Worm (Caenorhabditis elegans) whole organism, L4 larva: ENCODE measurements around the gene C10G8.4.

Source experiments
- ceh-44 ChIP-seq: fragments of 200-800 bp; sonication (Bioruptor generic); IDR thresholded peaks from 2 replicates; pipeline ENCODE4 v1.3.6; 2022; ENCODE audit warnings: missing genetic modification reagents, missing genetic modification characterization, missing compliant biosample characterization
- daf-16 ChIP-seq, 3 experiments: sonication (generic microtip); optimal IDR thresholded peaks; 2 replicates each; lab custom pipeline; 2016 to 2017; ENCODE audit warnings: missing genetic modification characterization in 3 of 3, missing genetic modification reagents in 3 of 3, mild to moderate bottlenecking in 2 of 3, missing compliant biosample characterization in 2 of 3, missing biosample characterization in 1 of 3, moderate library complexity in 1 of 3
- lin-13 ChIP-seq: fragments of 150-350 bp; optimal IDR thresholded peaks from 2 replicates; lab custom pipeline; 2014; ENCODE audit warnings: missing biosample characterization, missing genetic modification reagents, missing genetic modification characterization

ce11 chrV:5301226-5301625 lies 10.5 kb upstream of the C10G8.4 start:
- TF ChIP-seq daf-16 (GFP tag; optimal IDR thresholded peaks at IDR 0.05; lab: Kevin White, UChicago): no peak
- TF ChIP-seq daf-16 (tag; optimal IDR thresholded peaks at IDR 0.05; lab: Kevin White, UChicago): no peak
- TF ChIP-seq ceh-44 (GFP tag; lab: Robert Waterston, UW): no peak
- TF ChIP-seq lin-13 (GFP tag; lab: Kevin White, UChicago): no peak
